Fruit fly (Drosophila melanogaster) whole organism, pupa: ENCODE results near the gene ss.

Experiments
- CG10348 ChIP-seq: fragments of 200-800 bp; sonication (Bioruptor generic); IDR thresholded peaks from 2 replicates; pipeline ENCODE4 v1.3.6; 2022; ENCODE audit warnings: missing biosample characterization, missing genetic modification characterization
- CG32121 ChIP-seq: fragments of 200-800 bp; sonication (Bioruptor generic); IDR thresholded peaks from 2 replicates; pipeline ENCODE4 v1.3.6; 2022; ENCODE audit warnings: missing biosample characterization, missing genetic modification characterization

dm6 chr3R:16385586-16385985 lies 17.9 kb downstream of the ss start:
- TF ChIP-seq CG10348 (GFP tag; lab: Robert Waterston, UW) (no peak), CG32121 (GFP tag; lab: Robert Waterston, UW) (no peak)
